Fruit fly (Drosophila melanogaster) whole organism: Measurements from ENCODE around the gene Phf5a.

ENCODE experiments used
- CG8478 ChIP-seq: fragments of >200 bp; optimal IDR thresholded peaks from 2 replicates; lab custom pipeline; 2018; ENCODE audit warnings: inconsistent platforms
- Dll ChIP-seq: fragments of >200 bp; optimal IDR thresholded peaks from 2 replicates; lab custom pipeline; 2017
- EcR ChIP-seq, 2 experiments: fragments of >200 bp; optimal IDR thresholded peaks; 2 replicates each; lab custom pipeline; 2017; ENCODE audit warnings: missing biosample characterization in 2 of 2, missing genetic modification characterization in 2 of 2, missing genetic modification reagents in 2 of 2
- pan ChIP-seq: fragments of >200 bp; optimal IDR thresholded peaks from 2 replicates; lab custom pipeline; 2017
- psq ChIP-seq: fragments of >200 bp; optimal IDR thresholded peaks from 2 replicates; lab custom pipeline; 2017
- usp ChIP-seq: fragments of >200 bp; optimal IDR thresholded peaks from 2 replicates; lab custom pipeline; 2017; ENCODE audit warnings: missing biosample characterization, missing genetic modification characterization, mixed read lengths

DNA sequence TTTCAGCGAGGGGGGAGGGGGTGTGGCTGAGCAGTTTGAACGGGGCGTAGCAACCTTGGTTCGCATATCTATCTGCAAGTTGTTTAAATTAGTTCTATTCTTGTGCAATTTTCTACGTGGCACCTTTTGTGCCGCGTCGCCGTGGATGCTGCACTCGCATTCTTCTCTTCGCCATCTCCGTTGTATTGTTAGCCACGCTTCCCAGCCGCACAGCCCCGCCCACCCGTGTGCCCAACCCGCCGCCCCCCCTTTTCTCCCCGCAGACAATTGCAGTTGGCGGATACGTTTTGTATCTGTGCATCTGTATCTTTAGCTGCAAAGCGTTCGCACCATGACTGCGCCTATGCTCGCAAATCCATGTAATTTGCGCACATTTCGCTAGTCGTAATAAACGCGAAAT, 23.3 kb upstream of the Phf5a start:
- TF ChIP-seq pan (no peak), usp (GFP tag; lab: Kevin White, UChicago) (no peak), EcR (GFP tag; optimal IDR thresholded peaks at IDR 0.05; lab: Kevin White, UChicago) (no peak), CG8478 (lab: Kevin White, UChicago) (no peak), psq (lab: Kevin White, UChicago) (no peak), Dll (lab: Kevin White, UChicago) (no peak)
